Fruit fly (Drosophila melanogaster) S2 (cell line): ENCODE data around the gene CG31021.

ENCODE experiments used
- CG8478 ChIP-seq: fragments of >200 bp; optimal IDR thresholded peaks from 2 replicates; lab custom pipeline; 2018
- CTCF ChIP-seq, 2 experiments: fragments of >200 bp; optimal IDR thresholded peaks; 2 replicates each; lab custom pipeline; 2018

dm6 chr3R:30592733-30593132, 9.3 kb upstream of the CG31021 start:
- TF ChIP-seq CG8478 (lab: Kevin White, UChicago) (no peak), CTCF (optimal IDR thresholded peaks at IDR 0.05; lab: Kevin White, UChicago) (no peak)
